Worm (Caenorhabditis elegans) whole organism, L2 larva: ENCODE results near the gene T13C5.3.

Experiments
- C34F6.9 ChIP-seq: fragments of 150-350 bp; optimal IDR thresholded peaks from 2 replicates; lab custom pipeline; 2014; ENCODE audit warnings: missing biosample characterization, missing genetic modification characterization
- F13H6.1 ChIP-seq: sonication (generic microtip); optimal IDR thresholded peaks from 2 replicates; lab custom pipeline; 2016; ENCODE audit warnings: missing genetic modification characterization, missing compliant biosample characterization
- R02D3.7 ChIP-seq: fragments of 150-350 bp; optimal IDR thresholded peaks from 2 replicates; lab custom pipeline; 2014; ENCODE audit warnings: missing biosample characterization, missing genetic modification characterization
- Y55F3AM.14 ChIP-seq: fragments of 200-800 bp; sonication (Bioruptor generic); optimal IDR thresholded peaks from 2 replicates; lab custom pipeline; 2018; ENCODE audit warnings: mild to moderate bottlenecking, missing genetic modification characterization, missing compliant biosample characterization
- ZK546.5 ChIP-seq: sonication (generic microtip); optimal IDR thresholded peaks from 2 replicates; lab custom pipeline; 2017; ENCODE audit warnings: missing biosample characterization, missing genetic modification characterization
- alr-1 ChIP-seq: fragments of 150-350 bp; optimal IDR thresholded peaks from 2 replicates; lab custom pipeline; 2014; ENCODE audit warnings: missing biosample characterization, missing genetic modification characterization
- aly-2 ChIP-seq: fragments of 150-350 bp; optimal IDR thresholded peaks from 2 replicates; lab custom pipeline; 2014; ENCODE audit warnings: missing biosample characterization, missing genetic modification characterization
- ama-1 ChIP-seq: fragments of 150-350 bp; optimal IDR thresholded peaks from 2 replicates; lab custom pipeline; 2018; ENCODE audit warnings: inconsistent platforms
- blmp-1 ChIP-seq: sonication (generic microtip); optimal IDR thresholded peaks from 2 replicates; lab custom pipeline; 2017; ENCODE audit warnings: missing genetic modification characterization, mild to moderate bottlenecking, missing compliant biosample characterization, antibody characterized with exemption, moderate library complexity; ENCODE audit not compliant: insufficient read depth
- ceh-16 ChIP-seq: fragments of 150-350 bp; optimal IDR thresholded peaks from 2 replicates; lab custom pipeline; 2014; ENCODE audit warnings: missing biosample characterization, missing genetic modification characterization
- ceh-82 ChIP-seq: fragments of 150-350 bp; optimal IDR thresholded peaks from 2 replicates; lab custom pipeline; 2014; ENCODE audit warnings: missing biosample characterization, missing genetic modification characterization
- crh-2 ChIP-seq: sonication (generic microtip); optimal IDR thresholded peaks from 2 replicates; lab custom pipeline; 2017; ENCODE audit warnings: missing biosample characterization, missing genetic modification characterization
- dmd-4 ChIP-seq: sonication (generic microtip); optimal IDR thresholded peaks from 2 replicates; lab custom pipeline; 2017; ENCODE audit warnings: missing biosample characterization, missing genetic modification characterization
- egl-27 ChIP-seq: sonication (generic microtip); optimal IDR thresholded peaks from 3 replicates; lab custom pipeline; 2017; ENCODE audit warnings: missing biosample characterization, missing genetic modification reagents, missing genetic modification characterization
- elt-1 ChIP-seq: fragments of 150-350 bp; optimal IDR thresholded peaks from 2 replicates; lab custom pipeline; 2014; ENCODE audit warnings: missing biosample characterization, missing genetic modification characterization
- elt-3 ChIP-seq: sonication (generic microtip); optimal IDR thresholded peaks from 2 replicates; lab custom pipeline; 2017; ENCODE audit warnings: missing biosample characterization, missing genetic modification characterization
- fos-1 ChIP-seq: fragments of 150-350 bp; optimal IDR thresholded peaks from 2 replicates; lab custom pipeline; 2014; ENCODE audit warnings: missing biosample characterization, missing genetic modification characterization
- gmeb-1 ChIP-seq: fragments of 150-350 bp; optimal IDR thresholded peaks from 2 replicates; lab custom pipeline; 2014; ENCODE audit warnings: missing biosample characterization, missing genetic modification characterization
- lin-11 ChIP-seq: fragments of 150-350 bp; sonication (generic microtip); optimal IDR thresholded peaks from 2 replicates; lab custom pipeline; 2014; ENCODE audit warnings: missing biosample characterization, missing genetic modification characterization, inconsistent platforms, mixed read lengths
- lin-13 ChIP-seq: fragments of 150-350 bp; optimal IDR thresholded peaks from 2 replicates; lab custom pipeline; 2014; ENCODE audit warnings: missing biosample characterization, missing genetic modification reagents, missing genetic modification characterization
- lin-39 ChIP-seq: fragments of 150-350 bp; optimal IDR thresholded peaks from 2 replicates; lab custom pipeline; 2014; ENCODE audit warnings: missing biosample characterization, missing genetic modification reagents, missing genetic modification characterization
- lsy-2 ChIP-seq, 2 experiments: fragments of 150-350 bp in 1 of 2; sonication (generic microtip) in 1 of 2; optimal IDR thresholded peaks; 2 replicates each; lab custom pipeline; 2014 to 2017; ENCODE audit warnings: missing biosample characterization in 2 of 2, missing genetic modification characterization in 2 of 2
- mab-5 ChIP-seq: fragments of 150-350 bp; optimal IDR thresholded peaks from 2 replicates; lab custom pipeline; 2014; ENCODE audit warnings: missing biosample characterization, missing genetic modification characterization
- mbf-1 ChIP-seq: sonication (generic microtip); optimal IDR thresholded peaks from 2 replicates; lab custom pipeline; 2017; ENCODE audit warnings: missing biosample characterization, missing genetic modification characterization
- mdl-1 ChIP-seq, 2 experiments: fragments of 150-350 bp in 1 of 2; sonication (generic microtip) in 1 of 2; optimal IDR thresholded peaks; 2 replicates each; lab custom pipeline; 2017; ENCODE audit warnings: missing biosample characterization in 2 of 2, missing genetic modification characterization in 2 of 2
- nhr-10 ChIP-seq: sonication (generic microtip); optimal IDR thresholded peaks from 2 replicates; lab custom pipeline; 2017; ENCODE audit warnings: missing biosample characterization, missing genetic modification characterization
- nhr-11 ChIP-seq: fragments of 150-350 bp; optimal IDR thresholded peaks from 2 replicates; lab custom pipeline; 2014; ENCODE audit warnings: missing biosample characterization, missing genetic modification characterization
- nhr-12 ChIP-seq: fragments of 150-350 bp; optimal IDR thresholded peaks from 2 replicates; lab custom pipeline; 2014; ENCODE audit warnings: missing biosample characterization, missing genetic modification characterization
- nhr-129 ChIP-seq: fragments of 150-350 bp; optimal IDR thresholded peaks from 2 replicates; lab custom pipeline; 2014; ENCODE audit warnings: missing biosample characterization, missing genetic modification characterization
- nhr-21 ChIP-seq: fragments of 150-350 bp; optimal IDR thresholded peaks from 2 replicates; lab custom pipeline; 2014; ENCODE audit warnings: missing biosample characterization, missing genetic modification characterization
- nhr-23 ChIP-seq: fragments of 150-350 bp; optimal IDR thresholded peaks from 2 replicates; lab custom pipeline; 2014; ENCODE audit warnings: missing biosample characterization, missing genetic modification reagents, missing genetic modification characterization
- nhr-237 ChIP-seq: fragments of 150-350 bp; optimal IDR thresholded peaks from 2 replicates; lab custom pipeline; 2014; ENCODE audit warnings: missing biosample characterization, missing genetic modification characterization
- nhr-25 ChIP-seq: fragments of 150-350 bp; sonication (generic microtip); optimal IDR thresholded peaks from 3 replicates; lab custom pipeline; 2014; ENCODE audit warnings: missing biosample characterization, missing genetic modification characterization
- nhr-6 ChIP-seq: fragments of 150-350 bp; optimal IDR thresholded peaks from 2 replicates; lab custom pipeline; 2014; ENCODE audit warnings: missing biosample characterization, missing genetic modification characterization
- nhr-77 ChIP-seq: fragments of 150-350 bp; optimal IDR thresholded peaks from 2 replicates; lab custom pipeline; 2014; ENCODE audit warnings: missing biosample characterization, missing genetic modification characterization
- peb-1 ChIP-seq: fragments of 150-350 bp; optimal IDR thresholded peaks from 2 replicates; lab custom pipeline; 2014; ENCODE audit warnings: missing biosample characterization, missing genetic modification characterization
- sem-4 ChIP-seq: fragments of 150-350 bp; optimal IDR thresholded peaks from 2 replicates; lab custom pipeline; 2014; ENCODE audit warnings: missing biosample characterization, missing genetic modification reagents, missing genetic modification characterization
- skn-1 ChIP-seq: sonication (generic microtip); optimal IDR thresholded peaks from 2 replicates; lab custom pipeline; 2017; ENCODE audit warnings: missing biosample characterization, missing genetic modification characterization
- sma-3 ChIP-seq: sonication (generic microtip); optimal IDR thresholded peaks from 2 replicates; lab custom pipeline; 2016; ENCODE audit warnings: missing genetic modification reagents, missing genetic modification characterization, missing compliant biosample characterization
- sma-9 ChIP-seq, 2 experiments: fragments of 150-350 bp in 1 of 2; sonication (generic microtip) in 1 of 2; optimal IDR thresholded peaks; 2 replicates each; lab custom pipeline; 2014 to 2016; ENCODE audit warnings: missing genetic modification characterization in 2 of 2, mild to moderate bottlenecking in 1 of 2, missing biosample characterization in 1 of 2, missing compliant biosample characterization in 1 of 2, missing genetic modification reagents in 1 of 2, moderate library complexity in 1 of 2
- snpc-4 ChIP-seq: fragments of 150-350 bp; optimal IDR thresholded peaks from 2 replicates; lab custom pipeline; 2014; ENCODE audit warnings: missing biosample characterization, missing genetic modification characterization
- unc-39 ChIP-seq: fragments of 150-350 bp; optimal IDR thresholded peaks from 2 replicates; lab custom pipeline; 2014; ENCODE audit warnings: missing biosample characterization, missing genetic modification characterization
- unc-55 ChIP-seq: fragments of 150-350 bp; sonication (generic microtip); optimal IDR thresholded peaks from 3 replicates; lab custom pipeline; 2014; ENCODE audit warnings: missing biosample characterization, missing genetic modification reagents, missing genetic modification characterization
- unc-62 ChIP-seq: fragments of 150-350 bp; optimal IDR thresholded peaks from 2 replicates; lab custom pipeline; 2014; ENCODE audit warnings: missing biosample characterization, missing genetic modification reagents, missing genetic modification characterization
- zag-1 ChIP-seq: fragments of 150-350 bp; optimal IDR thresholded peaks from 2 replicates; lab custom pipeline; 2014; ENCODE audit warnings: missing biosample characterization, missing genetic modification characterization
- ztf-1 ChIP-seq: fragments of 200-800 bp; sonication (Bioruptor generic); conservative IDR thresholded peaks from 2 replicates; pipeline ENCODE4 v1.3.6; 2022; ENCODE audit warnings: missing genetic modification characterization, missing compliant biosample characterization
- ztf-11 ChIP-seq: sonication (generic microtip); optimal IDR thresholded peaks from 2 replicates; lab custom pipeline; 2017; ENCODE audit warnings: missing biosample characterization, missing genetic modification characterization
- ztf-4 ChIP-seq: fragments of 150-350 bp; optimal IDR thresholded peaks from 2 replicates; lab custom pipeline; 2014; ENCODE audit warnings: missing biosample characterization, missing genetic modification characterization

Gene T13C5.3

ce11 chrX:6205325-6205724 lies 27.0 kb downstream of the T13C5.3 start:
- TF ChIP-seq skn-1 (tag; lab: Kevin White, UChicago) (no peak), fos-1 (tag; lab: Kevin White, UChicago) (no peak), nhr-10 (tag; lab: Kevin White, UChicago) (no peak), ama-1 (no peak), unc-39 (no peak), nhr-11 (tag; lab: Kevin White, UChicago) (no peak), zag-1 (tag; lab: Kevin White, UChicago) (no peak), unc-55 (GFP tag; lab: Kevin White, UChicago) (no peak), ztf-4 (tag; lab: Kevin White, UChicago) (no peak), nhr-6 (no peak)
- TF ChIP-seq, all 48 proteins: peak for 0

DNA sequence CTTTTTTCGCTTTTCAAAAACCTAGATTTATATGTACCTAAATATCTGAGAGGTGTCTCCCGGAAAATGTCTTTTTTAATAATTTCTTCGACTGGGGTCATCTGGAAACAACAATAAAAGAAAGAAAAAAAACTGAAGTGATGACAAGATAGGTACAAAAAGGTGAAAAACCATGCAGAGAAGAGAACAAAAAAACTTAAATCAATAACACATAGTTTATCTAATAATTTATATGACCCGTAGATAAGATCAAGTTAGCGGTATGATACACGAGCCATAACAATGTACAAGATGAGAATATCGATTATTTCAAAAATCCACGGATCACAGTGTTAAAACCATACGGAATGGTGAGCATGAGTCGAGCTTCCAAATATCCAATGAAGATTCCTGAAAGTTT lies 28.0 kb downstream of the T13C5.3 start, which contains the start of gene mtp-18:
Gene mtp-18 (minus strand): TSS at position 101 of the 400 bp plus-strand sequence.
- TF ChIP-seq sma-9 (GFP tag; optimal IDR thresholded peaks at IDR 0.05; lab: Kevin White, UChicago), result no peak
- TF ChIP-seq sma-9 (tag; optimal IDR thresholded peaks at IDR 0.05; lab: Kevin White, UChicago), result no peak
- no peak for TF ChIP-seq lin-11
- no peak for TF ChIP-seq R02D3.7 (tag; lab: Kevin White, UChicago)
- no peak for TF ChIP-seq nhr-12 (tag; lab: Kevin White, UChicago)
- no peak for TF ChIP-seq zag-1 (tag; lab: Kevin White, UChicago)

DNA sequence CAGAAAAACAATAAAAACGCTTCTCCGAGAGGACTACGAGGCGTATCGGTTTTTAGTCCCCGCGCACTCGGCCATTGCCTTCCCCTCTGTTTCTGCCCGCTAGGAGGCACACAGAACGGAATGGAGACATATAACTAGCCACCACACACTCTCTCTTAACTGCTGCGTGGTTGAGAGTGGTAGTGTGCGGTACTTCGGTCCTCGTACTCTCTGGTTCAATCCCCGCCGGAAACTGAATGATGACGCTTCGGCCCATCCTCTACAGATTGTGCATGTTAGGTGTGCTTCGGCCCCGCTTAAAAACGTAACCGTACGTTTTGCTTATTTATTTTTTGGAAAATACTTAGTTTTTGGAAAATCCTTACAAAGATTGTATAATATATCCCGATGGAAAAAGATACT lies 29.4 kb downstream of the T13C5.3 start, which contains the start of gene T13C5.6:
Gene T13C5.6 (minus strand): TSS at position 1 of the 402 bp plus-strand sequence.
- TF ChIP-seq snpc-4 (tag; lab: Kevin White, UChicago) (peak; percentile 10), nhr-10 (tag; lab: Kevin White, UChicago) (peak; percentile 59), crh-2 (peak; percentile 91), lin-11 (peak; percentile 95), alr-1 (tag; lab: Kevin White, UChicago) (no peak), F13H6.1 (tag; lab: Kevin White, UChicago) (peak; percentile 87), gmeb-1 (tag; lab: Kevin White, UChicago) (peak; percentile 66), zag-1 (tag; lab: Kevin White, UChicago) (peak; percentile 75), nhr-77 (tag; lab: Kevin White, UChicago) (no peak), mab-5 (tag; lab: Kevin White, UChicago) (peak; percentile 63), lin-39 (tag; lab: Kevin White, UChicago) (no peak), ceh-16 (tag; lab: Kevin White, UChicago) (peak; percentile 53), fos-1 (tag; lab: Kevin White, UChicago) (peak; percentile 90), nhr-23 (tag; lab: Kevin White, UChicago) (no peak), sma-3 (GFP tag; lab: Kevin White, UChicago) (peak; percentile 93), ama-1 (no peak), nhr-12 (tag; lab: Kevin White, UChicago) (no peak), peb-1 (tag; lab: Kevin White, UChicago) (no peak), sem-4 (tag; lab: Kevin White, UChicago) (peak; percentile 90), ztf-4 (tag; lab: Kevin White, UChicago) (peak; percentile 72), elt-1 (no peak), lin-13 (GFP tag; lab: Kevin White, UChicago) (peak; percentile 89), unc-39 (no peak), ZK546.5 (tag; lab: Kevin White, UChicago) (no peak), R02D3.7 (tag; lab: Kevin White, UChicago) (no peak), nhr-25 (tag; lab: Kevin White, UChicago) (peak; percentile 75), egl-27 (peak; percentile 90), nhr-11 (tag; lab: Kevin White, UChicago) (peak; percentile 30), lsy-2 (tag; optimal IDR thresholded peaks at IDR 0.05; lab: Kevin White, UChicago) (peak; percentile 68 to 85), skn-1 (tag; lab: Kevin White, UChicago) (peak; percentile 70), Y55F3AM.14 (GFP tag; lab: Kevin White, UChicago) (peak; percentile 93), blmp-1 (tag; lab: Kevin White, UChicago) (no peak), unc-62 (GFP tag; lab: Kevin White, UChicago) (peak; percentile 25), nhr-21 (peak; percentile 91), nhr-129 (peak; percentile 95), ztf-1 (GFP tag; lab: Robert Waterston, UW) (no peak), dmd-4 (tag; lab: Kevin White, UChicago) (no peak), aly-2 (tag; lab: Kevin White, UChicago) (no peak), mbf-1 (no peak), sma-9 (GFP tag; optimal IDR thresholded peaks at IDR 0.05; lab: Kevin White, UChicago) (peak; percentile 89), sma-9 (tag; optimal IDR thresholded peaks at IDR 0.05; lab: Kevin White, UChicago) (no peak), C34F6.9 (tag; lab: Kevin White, UChicago) (peak; percentile 84), elt-3 (tag; lab: Kevin White, UChicago) (no peak), unc-55 (GFP tag; lab: Kevin White, UChicago) (peak; percentile 91), nhr-237 (no peak), mdl-1 (tag; optimal IDR thresholded peaks at IDR 0.05; lab: Kevin White, UChicago) (peak; percentile 32 to 60), nhr-6 (peak; percentile 69), ztf-11 (tag; lab: Kevin White, UChicago) (peak; percentile 10), ceh-82 (no peak)
